Fruit fly (Drosophila melanogaster): Measurements from ENCODE around the gene IntS10.

DNA sequence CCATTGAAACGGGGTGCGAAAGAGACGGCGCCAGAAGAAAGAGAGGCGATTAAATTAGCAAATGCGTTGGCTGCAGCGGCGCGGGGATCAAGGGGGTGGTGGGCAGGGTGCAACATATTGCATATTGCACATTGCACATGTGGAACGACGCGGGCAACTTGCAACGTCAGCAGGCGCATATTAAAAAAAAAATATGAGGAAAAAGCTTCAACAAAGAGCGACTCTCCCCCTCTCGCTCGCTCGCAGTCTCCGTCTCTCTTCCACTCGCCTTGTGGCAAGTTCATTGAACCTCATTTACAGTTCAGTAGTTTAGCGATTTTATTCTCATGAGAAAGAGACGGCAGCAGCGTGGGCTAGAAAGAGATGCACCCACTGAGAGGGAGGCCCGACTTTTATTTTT, 22.5 kb upstream of the IntS10 start:
- TF ChIP-seq HLH106 (tag; optimal IDR thresholded peaks at IDR 0.05) (no peak), GATAd (GFP tag; optimal IDR thresholded peaks at IDR 0.05) (no peak), CG32264 (GFP tag; optimal IDR thresholded peaks at IDR 0.05) (no peak)

Data from whole organism, wandering third instar larva.